Fruit fly (Drosophila melanogaster) whole organism, embryonic: ENCODE results near the gene GCC88.

Experiments used
- Bdp1 ChIP-seq: fragments of 200-800 bp; sonication (Bioruptor generic); optimal IDR thresholded peaks from 3 replicates; lab custom pipeline; 2016; ENCODE audit warnings: missing biosample characterization, missing genetic modification characterization
- BtbVII ChIP-seq: fragments of 200-800 bp; sonication (Bioruptor generic); optimal IDR thresholded peaks from 3 replicates; lab custom pipeline; 2017; ENCODE audit warnings: missing biosample characterization, mild to moderate bottlenecking, missing genetic modification characterization
- CG10209 ChIP-seq: fragments of 200-800 bp; sonication (Bioruptor generic); optimal IDR thresholded peaks from 3 replicates; lab custom pipeline; 2017; ENCODE audit warnings: missing biosample characterization, mild to moderate bottlenecking, missing genetic modification characterization, missing genetic modification reagents
- CG10366 ChIP-seq: fragments of 200-800 bp; sonication (Bioruptor generic); IDR thresholded peaks from 2 replicates; pipeline ENCODE4 v1.3.6; 2022; ENCODE audit warnings: missing biosample characterization, missing genetic modification characterization
- CG11696 ChIP-seq: fragments of 200-800 bp; sonication (Bioruptor generic); IDR thresholded peaks from 2 replicates; pipeline ENCODE4 v1.3.6; 2022; ENCODE audit warnings: missing biosample characterization, missing genetic modification characterization
- CG12391 ChIP-seq: fragments of 200-800 bp; sonication (Bioruptor generic); optimal IDR thresholded peaks from 3 replicates; lab custom pipeline; 2018; ENCODE audit warnings: missing biosample characterization, mild to moderate bottlenecking, missing genetic modification characterization, moderate library complexity
- CG13123 ChIP-seq: fragments of 200-800 bp; sonication (Bioruptor generic); optimal IDR thresholded peaks from 2 replicates; lab custom pipeline; 2016; ENCODE audit warnings: missing biosample characterization, missing genetic modification characterization
- CG13624 ChIP-seq: fragments of 200-800 bp; sonication (Bioruptor generic); optimal IDR thresholded peaks from 2 replicates; lab custom pipeline; 2016; ENCODE audit warnings: missing biosample characterization, missing genetic modification characterization
- CG14860 ChIP-seq: fragments of 200-800 bp; sonication (Bioruptor generic); IDR thresholded peaks from 3 replicates; pipeline ENCODE4 v1.3.6; 2022; ENCODE audit warnings: missing biosample characterization, missing genetic modification characterization; ENCODE audit not compliant: partially characterized antibody
- CG1832 ChIP-seq: fragments of 200-800 bp; sonication (Bioruptor generic); optimal IDR thresholded peaks from 2 replicates; lab custom pipeline; 2017; ENCODE audit warnings: missing biosample characterization, mild to moderate bottlenecking, missing genetic modification characterization, inconsistent platforms
- CG18476 ChIP-seq: fragments of 200-800 bp; sonication (Bioruptor generic); optimal IDR thresholded peaks from 2 replicates; lab custom pipeline; 2016; ENCODE audit warnings: missing biosample characterization, mild to moderate bottlenecking, missing genetic modification characterization
- CG2678 ChIP-seq: fragments of 200-800 bp; sonication (Bioruptor generic); optimal IDR thresholded peaks from 3 replicates; lab custom pipeline; 2019; ENCODE audit warnings: missing biosample characterization, mild to moderate bottlenecking, missing genetic modification characterization, moderate library complexity
- CG3065 ChIP-seq: fragments of 200-800 bp; sonication (Bioruptor generic); optimal IDR thresholded peaks from 2 replicates; lab custom pipeline; 2016; ENCODE audit warnings: missing biosample characterization, missing genetic modification characterization
- CG32532 ChIP-seq: fragments of 200-800 bp; sonication (Bioruptor generic); IDR thresholded peaks from 2 replicates; pipeline ENCODE4 v1.3.6; 2022; ENCODE audit warnings: missing biosample characterization, missing genetic modification characterization
- CG34422 ChIP-seq: fragments of 200-800 bp; sonication (Bioruptor generic); IDR thresholded peaks from 3 replicates; pipeline ENCODE4 v1.3.6; 2022; ENCODE audit warnings: missing biosample characterization, missing genetic modification characterization
- CG4730 ChIP-seq: fragments of 200-800 bp; sonication (Bioruptor generic); IDR thresholded peaks from 2 replicates; pipeline ENCODE4 v1.3.6; 2022; ENCODE audit warnings: missing biosample characterization, missing genetic modification characterization
- CG4854 ChIP-seq: fragments of 200-800 bp; sonication (Bioruptor generic); optimal IDR thresholded peaks from 2 replicates; lab custom pipeline; 2016; ENCODE audit warnings: missing biosample characterization, missing genetic modification characterization, inconsistent platforms
- CG6272 ChIP-seq: fragments of 200-800 bp; sonication (Bioruptor generic); IDR thresholded peaks from 2 replicates; pipeline ENCODE4 v1.3.6; 2022; ENCODE audit warnings: missing biosample characterization, missing genetic modification characterization
- CG6765 ChIP-seq: fragments of 200-800 bp; sonication (Bioruptor generic); optimal IDR thresholded peaks from 3 replicates; lab custom pipeline; 2017; ENCODE audit warnings: missing biosample characterization, mild to moderate bottlenecking, missing genetic modification characterization
- CG7271 ChIP-seq: fragments of 200-800 bp; sonication (Bioruptor generic); optimal IDR thresholded peaks from 2 replicates; lab custom pipeline; 2018; ENCODE audit warnings: missing biosample characterization, mild to moderate bottlenecking, missing genetic modification characterization, moderate library complexity
- CG8290 ChIP-seq, 3 experiments: fragments of 200-800 bp; sonication (Bioruptor generic); optimal IDR thresholded peaks; 2 replicates each; lab custom pipeline; 2016 to 2019; ENCODE audit warnings: missing biosample characterization in 3 of 3, missing genetic modification characterization in 3 of 3, mild to moderate bottlenecking in 2 of 3, moderate library complexity in 1 of 3
- CG8944 ChIP-seq: fragments of 200-800 bp; sonication (Bioruptor generic); optimal IDR thresholded peaks from 3 replicates; lab custom pipeline; 2016; ENCODE audit warnings: missing biosample characterization, missing genetic modification characterization
- CoRest ChIP-seq: fragments of 200-800 bp; sonication (Bioruptor generic); optimal IDR thresholded peaks from 3 replicates; lab custom pipeline; 2018; ENCODE audit warnings: missing biosample characterization, mild to moderate bottlenecking, missing genetic modification characterization, moderate library complexity
- Deaf1 ChIP-seq: fragments of 200-800 bp; optimal IDR thresholded peaks from 3 replicates; lab custom pipeline; 2019; ENCODE audit warnings: missing biosample characterization, mild to moderate bottlenecking, missing genetic modification characterization, moderate library complexity
- Fer2 ChIP-seq: fragments of 200-800 bp; sonication (Bioruptor generic); optimal IDR thresholded peaks from 2 replicates; lab custom pipeline; 2018; ENCODE audit warnings: missing biosample characterization, mild to moderate bottlenecking, missing genetic modification characterization, moderate library complexity
- Hmr ChIP-seq: fragments of 200-800 bp; sonication (Bioruptor generic); optimal IDR thresholded peaks from 3 replicates; lab custom pipeline; 2017; ENCODE audit warnings: mild to moderate bottlenecking, missing biosample characterization, missing genetic modification reagents, missing genetic modification characterization
- NC2α ChIP-seq: fragments of 200-800 bp; sonication (Bioruptor generic); optimal IDR thresholded peaks from 2 replicates; lab custom pipeline; 2016; ENCODE audit warnings: missing biosample characterization, missing genetic modification characterization
- NFAT ChIP-seq: fragments of 200-800 bp; sonication (Bioruptor generic); IDR thresholded peaks from 2 replicates; pipeline ENCODE4 v1.3.6; 2022; ENCODE audit warnings: missing biosample characterization, missing genetic modification characterization
- Optix ChIP-seq: fragments of 200-800 bp; sonication (Bioruptor generic); IDR thresholded peaks from 3 replicates; pipeline ENCODE4 v1.3.6; 2022; ENCODE audit warnings: missing biosample characterization, missing genetic modification characterization
- Rx ChIP-seq: fragments of 200-800 bp; sonication (Bioruptor generic); IDR thresholded peaks from 2 replicates; pipeline ENCODE4 v1.3.6; 2022; ENCODE audit warnings: missing biosample characterization, missing genetic modification characterization
- Scr ChIP-seq: fragments of 200-800 bp; sonication (Bioruptor generic); IDR thresholded peaks from 2 replicates; pipeline ENCODE4 v1.3.6; 2022; ENCODE audit warnings: missing biosample characterization, missing genetic modification characterization; ENCODE audit not compliant: partially characterized antibody
- az2 ChIP-seq: fragments of 200-800 bp; sonication (Bioruptor generic); optimal IDR thresholded peaks from 3 replicates; lab custom pipeline; 2016; ENCODE audit warnings: missing biosample characterization, missing genetic modification characterization
- cad ChIP-seq: fragments of >200 bp; optimal IDR thresholded peaks from 2 replicates; lab custom pipeline; 2017; ENCODE audit warnings: missing biosample characterization, missing genetic modification characterization
- chm ChIP-seq: fragments of 200-800 bp; sonication (Bioruptor generic); IDR thresholded peaks from 2 replicates; pipeline ENCODE4 v1.3.6; 2022; ENCODE audit warnings: missing biosample characterization, missing genetic modification characterization
- corto ChIP-seq: fragments of 200-800 bp; sonication (Bioruptor generic); optimal IDR thresholded peaks from 2 replicates; lab custom pipeline; 2016; ENCODE audit warnings: missing biosample characterization, mild to moderate bottlenecking, missing genetic modification characterization, moderate library complexity
- dmrt11E ChIP-seq: fragments of 200-800 bp; sonication (Bioruptor generic); optimal IDR thresholded peaks from 3 replicates; lab custom pipeline; 2018; ENCODE audit warnings: missing biosample characterization, mild to moderate bottlenecking, missing genetic modification characterization, moderate library complexity
- fd64A ChIP-seq: fragments of 200-800 bp; sonication (Bioruptor generic); optimal IDR thresholded peaks from 3 replicates; lab custom pipeline; 2018; ENCODE audit warnings: missing biosample characterization, mild to moderate bottlenecking, missing genetic modification characterization
- gce ChIP-seq: fragments of 200-800 bp; sonication (Bioruptor generic); IDR thresholded peaks from 3 replicates; pipeline ENCODE4 v1.3.6; 2022; ENCODE audit warnings: missing biosample characterization, missing genetic modification characterization
- gcm2 ChIP-seq: fragments of 200-800 bp; sonication (Bioruptor generic); optimal IDR thresholded peaks from 2 replicates; lab custom pipeline; 2016; ENCODE audit warnings: missing biosample characterization, missing genetic modification characterization
- gro ChIP-seq: fragments of 200-800 bp; sonication (Bioruptor generic); optimal IDR thresholded peaks from 2 replicates; lab custom pipeline; 2016; ENCODE audit warnings: missing biosample characterization, missing genetic modification characterization
- gsb-n ChIP-seq: fragments of 200-800 bp; sonication (Bioruptor generic); optimal IDR thresholded peaks from 3 replicates; lab custom pipeline; 2018; ENCODE audit warnings: missing biosample characterization, mild to moderate bottlenecking, missing genetic modification characterization
- hb ChIP-seq: fragments of 200-800 bp; sonication (Bioruptor generic); IDR thresholded peaks from 3 replicates; pipeline ENCODE4 v1.3.6; 2022; ENCODE audit warnings: missing biosample characterization, missing genetic modification characterization; ENCODE audit not compliant: partially characterized antibody
- ind ChIP-seq: fragments of 200-800 bp; sonication (Bioruptor generic); optimal IDR thresholded peaks from 3 replicates; lab custom pipeline; 2016; ENCODE audit warnings: missing biosample characterization, missing genetic modification characterization
- kay ChIP-seq: fragments of 200-800 bp; sonication (Bioruptor generic); optimal IDR thresholded peaks from 2 replicates; lab custom pipeline; 2016; ENCODE audit warnings: missing biosample characterization, missing genetic modification characterization
- kni ChIP-seq: fragments of 200-800 bp; sonication (Bioruptor generic); optimal IDR thresholded peaks from 3 replicates; lab custom pipeline; 2017; ENCODE audit warnings: mild to moderate bottlenecking, missing biosample characterization, missing genetic modification reagents, missing genetic modification characterization
- knrl ChIP-seq: fragments of 200-800 bp; sonication (Bioruptor generic); IDR thresholded peaks from 3 replicates; pipeline ENCODE4 v1.3.6; 2022; ENCODE audit warnings: missing biosample characterization, missing genetic modification characterization; ENCODE audit not compliant: partially characterized antibody
- org-1 ChIP-seq: fragments of 200-800 bp; sonication (Bioruptor generic); optimal IDR thresholded peaks from 2 replicates; lab custom pipeline; 2017; ENCODE audit warnings: missing biosample characterization, missing genetic modification characterization
- sqz ChIP-seq: fragments of 200-800 bp; sonication (Bioruptor generic); optimal IDR thresholded peaks from 3 replicates; lab custom pipeline; 2018; ENCODE audit warnings: missing biosample characterization, mild to moderate bottlenecking, missing genetic modification characterization

Gene GCC88

DNA sequence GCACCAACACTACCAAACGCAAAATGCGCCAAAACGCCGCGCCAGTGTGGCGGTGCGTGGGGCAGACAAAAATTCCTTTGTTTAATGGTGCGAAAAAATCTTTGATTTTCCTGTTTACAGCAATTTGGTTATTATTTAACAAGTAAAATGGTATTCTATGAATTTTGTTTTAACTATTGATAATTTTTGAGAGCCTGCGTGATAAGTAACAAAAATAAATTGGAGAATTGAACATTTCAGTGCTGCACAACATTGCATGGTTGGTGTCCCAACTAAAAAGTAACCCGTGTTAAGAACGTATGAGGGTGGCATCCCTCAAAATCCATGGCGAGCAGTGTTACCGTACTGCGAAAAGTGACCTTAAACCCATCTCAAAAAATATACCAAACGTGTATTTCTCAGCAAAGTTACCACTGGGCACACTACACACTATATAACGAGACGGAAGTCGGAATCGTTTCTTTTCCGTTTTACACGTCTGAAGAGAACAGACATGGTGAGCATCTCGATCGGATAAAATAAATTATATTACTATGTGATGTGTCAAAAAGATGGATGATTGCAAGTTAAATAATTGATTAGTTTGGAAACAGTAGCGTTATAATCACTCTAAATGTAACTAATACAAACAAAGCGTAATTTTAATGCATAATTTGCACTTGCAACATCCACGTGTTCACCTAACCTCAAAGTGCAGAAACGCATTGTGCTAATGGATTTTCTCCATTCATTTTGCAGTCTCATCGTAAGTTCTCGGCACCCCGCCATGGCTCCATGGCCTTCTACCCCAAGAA, 8.8 kb downstream of the GCC88 start, which contains the start of the genes CG6693 and RpL3 (continued):
- TF ChIP-seq CG18476 = peak; percentile 22
- TF ChIP-seq CG2678 (tag; lab: Kevin White, UChicago) = peak; percentile 82
- TF ChIP-seq CG13123 (GFP tag; lab: Kevin White, UChicago) = peak; percentile 49
- peak; percentile 32 for TF ChIP-seq ind
- TF ChIP-seq kni = peak; percentile 49
- peak; percentile 91 for TF ChIP-seq BtbVII (GFP tag; lab: Kevin White, UChicago)
- peak; percentile 66 for TF ChIP-seq gcm2 (GFP tag; lab: Kevin White, UChicago)
- no peak for TF ChIP-seq CG1832
- peak; percentile 56 for TF ChIP-seq org-1
- peak; percentile 72 for TF ChIP-seq CG12391
- peak; percentile 47; the same call in 1 of the 2 replicates for TF ChIP-seq CG6272
- TF ChIP-seq az2 = peak; percentile 5
- TF ChIP-seq dmrt11E = peak; percentile 58
- TF ChIP-seq CG3065 (GFP tag; lab: Kevin White, UChicago) = peak; percentile 18
- TF ChIP-seq CG7271 (tag; lab: Kevin White, UChicago) = peak; percentile 82
- TF ChIP-seq CG8290 (GFP tag; optimal IDR thresholded peaks at IDR 0.05; lab: Kevin White, UChicago) = peak; percentile 69
- TF ChIP-seq CG8290 (tag; optimal IDR thresholded peaks at IDR 0.05; lab: Kevin White, UChicago) = peak; percentile 43 to 94
- TF ChIP-seq CG10366 = peak; percentile 27; the same call in 1 of the 2 replicates
- peak; percentile 72 for TF ChIP-seq CG13624 (GFP tag; lab: Kevin White, UChicago)
- TF ChIP-seq gsb-n (tag; lab: Kevin White, UChicago) = peak; percentile 76
- TF ChIP-seq Optix (GFP tag; lab: Robert Waterston, UW) = peak; percentile 70
- TF ChIP-seq CG10209 (GFP tag; lab: Kevin White, UChicago) = peak; percentile 69
- TF ChIP-seq cad (GFP tag; lab: Kevin White, UChicago) = no peak
- peak; percentile 76 for TF ChIP-seq CG4854 (GFP tag; lab: Kevin White, UChicago)
- TF ChIP-seq Bdp1 (GFP tag; lab: Kevin White, UChicago) = peak; percentile 50
- peak; percentile 72 for TF ChIP-seq CG11696 (GFP tag; lab: Robert Waterston, UW)
- peak; percentile 14 for TF ChIP-seq kay (GFP tag; lab: Kevin White, UChicago)
- peak; percentile 36; the same call in 1 of the 2 replicates for TF ChIP-seq Rx (GFP tag; lab: Robert Waterston, UW)
- TF ChIP-seq CG32532 (GFP tag; lab: Robert Waterston, UW) = peak; percentile 86
- TF ChIP-seq CG4730 = peak; percentile 38
- peak; percentile 44 for TF ChIP-seq CoRest
- TF ChIP-seq CG14860 (GFP tag; lab: Robert Waterston, UW) = no peak
- peak; percentile 87 for TF ChIP-seq sqz (GFP tag; lab: Kevin White, UChicago)
- TF ChIP-seq CG6765 (GFP tag; lab: Kevin White, UChicago) = peak; percentile 93
- peak; percentile 49 for TF ChIP-seq Deaf1 (tag; lab: Kevin White, UChicago)
- peak; percentile 49; the same call in 1 of the 3 replicates for TF ChIP-seq knrl
- peak; percentile 89 for TF ChIP-seq fd64A (GFP tag; lab: Kevin White, UChicago)
- TF ChIP-seq CG34422 = peak; percentile 91
- peak; percentile 4 for TF ChIP-seq CG8944
- peak; percentile 28 for TF ChIP-seq Fer2 (tag; lab: Kevin White, UChicago)
- peak; percentile 87 for TF ChIP-seq gro
- TF ChIP-seq corto (GFP tag; lab: Kevin White, UChicago) = no peak
- TF ChIP-seq chm (GFP tag; lab: Robert Waterston, UW) = peak; percentile 94
- TF ChIP-seq Scr (GFP tag; lab: Robert Waterston, UW) = no peak; the same call in 1 of the 2 replicates
- TF ChIP-seq NFAT = peak; percentile 88
- TF ChIP-seq Hmr (GFP tag; lab: Kevin White, UChicago) = peak; percentile 94
- TF ChIP-seq hb = no peak
- peak; percentile 88 for TF ChIP-seq NC2α (GFP tag; lab: Kevin White, UChicago)
- TF ChIP-seq gce (GFP tag; lab: Robert Waterston, UW) = peak; percentile 84
